Worm (Caenorhabditis elegans) whole organism, L4/young adult: ENCODE results near the gene Y59E9AL.8.
A peak's percentile ranks its signal among the peaks of the same experiment; 100 is the strongest.

Source experiments
- W03F9.2 ChIP-seq: fragments of 150-350 bp; optimal IDR thresholded peaks from 2 replicates; lab custom pipeline; 2014; ENCODE audit warnings: missing biosample characterization, missing genetic modification characterization
- dao-5 ChIP-seq: sonication (generic microtip); optimal IDR thresholded peaks from 2 replicates; lab custom pipeline; 2016; ENCODE audit warnings: missing genotype, missing genetic modification characterization, moderate library complexity, missing compliant biosample characterization
- him-1 ChIP-seq: sonication (generic microtip); optimal IDR thresholded peaks from 2 replicates; lab custom pipeline; 2016; ENCODE audit warnings: missing genotype, missing genetic modification reagents, missing genetic modification characterization, missing compliant biosample characterization

The Y59E9AL.8 gene

DNA sequence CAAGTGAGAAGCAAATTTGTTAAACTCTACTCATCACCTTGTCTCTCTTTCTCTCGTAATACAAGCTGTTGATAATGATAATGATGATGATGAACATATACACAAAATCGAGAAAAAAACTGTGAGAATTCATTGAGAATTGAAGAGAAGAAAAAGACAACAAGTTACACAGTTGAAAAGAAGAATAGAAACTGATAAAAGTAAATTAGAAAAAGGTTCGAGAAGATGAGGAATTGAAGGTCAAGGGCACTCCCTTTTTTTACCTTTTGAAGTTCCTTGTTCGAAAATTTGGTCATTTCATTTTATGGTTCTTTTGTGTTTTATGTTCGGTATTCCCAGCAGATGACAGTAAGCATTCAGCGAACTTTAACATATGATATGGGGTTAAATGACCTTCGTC lies 7.8 kb downstream of the Y59E9AL.8 start:
- TF ChIP-seq him-1 (no peak), dao-5 (tag; lab: Kevin White, UChicago) (no peak), W03F9.2 (tag; lab: Kevin White, UChicago) (no peak)

DNA sequence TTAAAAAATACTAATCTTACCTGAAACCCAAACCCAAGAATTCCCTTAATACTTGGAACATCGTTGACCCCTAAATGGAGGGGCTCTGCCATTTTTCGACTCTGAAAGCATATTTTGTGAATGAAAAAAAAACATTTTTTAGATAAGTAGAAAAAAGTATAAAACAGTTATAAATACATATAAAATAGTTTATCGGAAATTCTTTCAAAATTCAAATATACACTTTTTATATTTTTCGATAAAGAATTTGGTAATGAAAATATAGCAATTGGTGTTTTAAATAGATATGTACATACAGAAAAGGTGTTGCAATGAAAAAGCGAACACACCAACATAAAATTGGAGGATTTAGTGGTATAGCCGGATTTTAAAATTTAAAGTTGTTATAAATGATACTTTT lies 9.0 kb downstream of the Y59E9AL.8 start, which contains the start of gene Y59E9AL.4:
Gene Y59E9AL.4, minus strand, starts transcription at position 101 of the 400 bp plus-strand sequence.
- TF ChIP-seq him-1, result no peak
- no peak for TF ChIP-seq dao-5 (tag; lab: Kevin White, UChicago)

DNA sequence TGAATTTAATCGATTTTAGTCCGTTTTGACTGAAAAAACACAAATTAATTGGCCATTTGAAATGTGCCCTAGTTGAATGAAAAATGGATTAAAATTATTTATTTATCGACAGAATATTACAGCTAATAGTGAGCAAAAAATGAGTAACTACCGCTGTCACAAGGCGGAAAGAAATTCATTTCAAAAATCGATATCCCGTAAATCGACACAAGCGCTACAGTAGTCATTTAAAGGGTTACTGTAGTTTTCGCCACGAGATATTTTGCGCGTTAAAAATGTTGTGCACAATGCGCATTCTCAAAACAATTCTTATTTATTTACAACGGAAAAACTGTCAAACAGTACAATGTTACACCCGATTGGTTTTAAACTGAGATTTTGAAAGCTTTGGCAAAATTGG lies 13.5 kb downstream of the Y59E9AL.8 start:
- no peak for TF ChIP-seq dao-5 (tag; lab: Kevin White, UChicago)
- TF ChIP-seq him-1, result no peak
- TF ChIP-seq W03F9.2 (tag; lab: Kevin White, UChicago), result no peak

DNA sequence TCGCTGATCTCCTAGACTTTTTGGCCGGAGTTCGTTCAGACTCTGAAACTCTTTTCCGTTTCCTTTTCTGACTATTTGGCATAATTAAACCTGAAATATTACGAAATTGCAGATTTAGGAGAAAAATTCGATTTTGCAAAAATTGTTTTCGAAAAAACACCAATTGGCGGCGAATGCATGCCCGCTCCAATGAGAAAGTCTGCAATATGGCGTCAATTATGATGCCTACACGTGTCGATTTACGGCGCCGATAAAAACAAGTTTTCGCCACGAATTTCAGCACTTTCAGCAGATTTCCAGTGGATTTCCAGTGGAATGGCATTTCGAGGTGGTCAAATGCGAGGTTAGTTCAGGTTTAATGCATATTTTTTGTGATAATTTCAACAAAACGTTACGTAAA lies 14.7 kb downstream of the Y59E9AL.8 start, which contains the start of the genes Y59E9AL.36 and nbet-1:
Gene Y59E9AL.36, minus strand, starts transcription at position 92 of the 400 bp plus-strand sequence.
Gene nbet-1, plus strand, starts transcription at position 112 of the 400 bp plus-strand sequence.
- TF ChIP-seq him-1, result no peak
- TF ChIP-seq W03F9.2 (tag; lab: Kevin White, UChicago), result peak; percentile 64

DNA sequence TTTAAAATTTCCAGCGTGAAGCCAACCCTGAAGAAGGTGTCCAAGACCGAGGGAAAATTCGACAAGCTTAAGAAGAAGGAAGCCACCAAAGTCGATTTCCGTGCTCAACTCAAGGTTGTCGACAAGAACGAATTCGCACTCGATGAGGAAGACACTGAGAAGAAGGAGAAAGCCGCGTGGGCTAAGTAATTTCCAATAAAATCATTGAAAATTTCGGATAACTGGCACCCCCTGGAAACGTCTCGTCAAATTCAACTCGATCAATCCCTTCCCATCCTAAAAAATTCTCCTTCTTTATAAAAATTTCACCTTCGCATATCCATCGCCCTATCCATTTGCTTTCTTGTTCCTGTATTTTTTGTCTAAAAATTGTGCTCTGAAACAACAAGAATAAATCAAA lies 17.4 kb downstream of the Y59E9AL.8 start:
- TF ChIP-seq W03F9.2 (tag; lab: Kevin White, UChicago) (no peak), him-1 (no peak), dao-5 (tag; lab: Kevin White, UChicago) (no peak)

DNA sequence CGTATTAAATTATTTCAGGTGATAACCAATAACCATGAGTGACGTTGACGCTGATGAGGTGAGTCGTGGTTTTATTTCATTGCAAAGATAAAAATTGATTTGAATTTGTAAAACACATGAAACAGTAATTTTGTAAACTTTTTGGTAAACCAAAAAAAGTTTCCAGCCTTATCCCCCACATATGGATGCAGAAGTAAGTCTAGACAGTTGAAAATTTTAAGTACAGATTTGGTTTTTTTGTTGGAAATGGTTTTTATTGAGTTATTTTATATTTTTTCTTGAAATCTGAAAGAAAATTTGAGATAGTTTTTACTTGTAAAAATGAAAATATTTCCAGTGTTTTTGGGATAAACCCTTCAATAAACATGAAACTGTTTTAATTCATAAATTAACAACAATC lies 19.6 kb downstream of the Y59E9AL.8 start, which contains the start of gene tni-4:
Gene tni-4, plus strand, starts transcription at position 19 of the 400 bp plus-strand sequence.
- TF ChIP-seq dao-5 (tag; lab: Kevin White, UChicago) (no peak), him-1 (no peak), W03F9.2 (tag; lab: Kevin White, UChicago) (no peak)

DNA sequence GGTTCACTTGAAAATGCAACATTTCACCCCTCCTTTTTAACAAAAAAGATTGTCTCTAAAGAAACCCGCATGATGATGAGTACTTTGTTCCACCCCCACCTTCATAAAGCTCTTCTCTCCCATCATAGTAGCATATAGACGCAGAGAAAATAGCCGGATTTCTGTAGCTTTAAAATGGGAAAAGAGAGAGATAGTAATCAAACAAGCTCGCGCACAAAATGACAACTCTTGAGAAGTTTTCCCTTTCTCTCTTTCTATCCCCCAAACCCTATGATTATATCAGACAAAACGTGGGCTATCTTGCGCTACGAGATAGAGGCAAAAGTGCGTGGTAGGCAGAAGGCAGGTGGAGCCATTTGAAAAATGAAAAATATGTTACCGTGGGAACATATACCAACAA lies 21.6 kb downstream of the Y59E9AL.8 start:
- TF ChIP-seq W03F9.2 (tag; lab: Kevin White, UChicago) (no peak), him-1 (no peak), dao-5 (tag; lab: Kevin White, UChicago) (no peak)

DNA sequence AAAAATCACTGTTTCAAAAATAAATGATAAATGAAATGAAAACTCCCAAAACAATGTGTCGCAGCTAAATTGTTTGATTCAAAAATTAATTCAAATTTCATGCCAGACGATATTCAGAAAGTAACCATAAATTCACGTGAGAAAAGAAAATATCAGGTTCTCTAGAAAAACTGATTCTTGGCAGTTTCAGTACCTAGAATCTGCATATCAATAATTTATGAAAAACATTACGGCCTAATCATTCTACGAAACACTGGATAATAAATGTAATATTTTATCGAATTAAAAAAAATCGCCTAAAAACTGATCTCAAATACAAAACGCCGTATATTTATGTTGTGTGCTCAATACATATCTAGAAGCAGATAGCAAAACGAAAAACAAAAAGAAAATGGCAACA lies 23.3 kb downstream of the Y59E9AL.8 start:
- TF ChIP-seq W03F9.2 (tag; lab: Kevin White, UChicago) (no peak), dao-5 (tag; lab: Kevin White, UChicago) (no peak), him-1 (no peak)

DNA sequence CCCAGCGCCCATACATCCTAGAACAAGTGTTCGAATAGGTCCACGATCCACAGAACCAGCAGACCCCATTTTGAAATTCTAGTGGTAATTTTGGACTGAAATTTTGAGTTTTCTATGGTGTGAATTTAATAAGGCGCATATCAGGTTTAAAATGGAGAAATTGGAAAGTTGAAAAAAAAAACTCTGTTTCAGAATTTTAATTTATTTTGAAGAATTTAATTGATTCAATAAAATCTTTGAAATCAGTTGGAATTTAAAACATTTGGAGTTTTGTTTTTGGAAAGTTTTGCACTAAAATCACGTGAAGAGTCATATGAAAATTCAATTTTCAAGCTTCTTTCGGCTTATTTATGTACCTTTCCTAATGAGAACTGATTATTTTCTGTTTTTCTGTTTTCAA lies 28.6 kb downstream of the Y59E9AL.8 start, which contains the start of gene gpa-18:
Gene gpa-18, minus strand, starts transcription at position 101 of the 400 bp plus-strand sequence.
- TF ChIP-seq him-1, result no peak
- TF ChIP-seq W03F9.2 (tag; lab: Kevin White, UChicago), result no peak
- no peak for TF ChIP-seq dao-5 (tag; lab: Kevin White, UChicago)

DNA sequence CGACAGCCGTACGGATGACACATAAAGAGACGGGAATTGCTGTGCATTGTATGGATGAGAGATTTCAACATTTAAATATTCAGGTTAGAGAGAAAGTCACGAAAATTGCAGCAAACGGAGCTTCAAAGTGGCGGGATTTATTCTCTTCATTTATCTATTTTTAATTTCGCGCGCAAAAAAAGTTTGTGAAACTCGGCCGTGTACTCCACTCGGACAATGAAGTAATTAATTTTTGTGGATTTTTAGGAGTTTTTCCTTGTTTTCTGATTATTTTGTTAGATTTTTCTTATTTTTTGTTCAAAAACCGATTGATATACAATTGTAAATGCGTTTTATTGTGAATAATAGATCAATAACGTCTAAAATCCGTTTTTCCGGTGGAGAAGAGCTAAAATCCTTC lies 36.1 kb downstream of the Y59E9AL.8 start:
- no peak for TF ChIP-seq him-1
- no peak for TF ChIP-seq W03F9.2 (tag; lab: Kevin White, UChicago)
- TF ChIP-seq dao-5 (tag; lab: Kevin White, UChicago), result no peak

DNA sequence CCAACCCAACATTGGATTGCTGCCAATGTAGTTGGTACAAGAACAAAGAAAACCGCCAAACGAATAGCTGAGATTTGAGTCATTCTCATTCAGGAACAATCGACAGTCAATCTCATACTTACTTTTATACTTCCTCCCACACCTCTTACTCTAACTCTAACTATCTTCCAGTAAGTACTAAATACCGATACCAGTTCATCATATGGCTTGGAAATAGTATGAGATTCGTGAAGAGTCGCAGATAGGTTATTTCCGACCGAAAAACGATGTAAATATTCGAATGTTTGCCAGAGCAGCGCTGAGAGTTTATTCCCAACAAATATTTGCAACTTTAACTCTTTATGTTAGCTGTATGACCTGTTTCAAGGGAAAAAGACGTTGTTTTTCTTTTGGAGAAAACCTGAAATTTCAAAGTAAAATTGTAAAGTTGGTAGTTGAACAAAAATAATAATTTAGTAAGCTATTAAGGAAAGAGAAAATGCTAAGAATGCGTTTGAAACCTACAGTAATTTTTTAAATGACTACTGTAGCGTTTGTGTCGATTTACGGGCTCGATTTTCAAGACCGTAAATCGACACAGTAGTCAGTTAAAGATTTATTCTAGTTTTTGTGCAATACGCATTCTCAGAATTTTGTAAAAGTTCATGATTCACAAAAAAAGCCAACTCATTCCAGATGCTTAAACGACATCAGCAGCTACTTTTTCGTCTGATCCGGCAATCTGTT lies 37.5 kb downstream of the Y59E9AL.8 start, which contains the start of the genes W03F8.6 and mtrf-1L:
Gene W03F8.6, minus strand, starts transcription at position 101 of the 726 bp plus-strand sequence.
Gene mtrf-1L, plus strand, starts transcription at position 676 of the 726 bp plus-strand sequence.
- TF ChIP-seq dao-5 (tag; lab: Kevin White, UChicago) (no peak), him-1 (no peak), W03F9.2 (tag; lab: Kevin White, UChicago) (no peak)

DNA sequence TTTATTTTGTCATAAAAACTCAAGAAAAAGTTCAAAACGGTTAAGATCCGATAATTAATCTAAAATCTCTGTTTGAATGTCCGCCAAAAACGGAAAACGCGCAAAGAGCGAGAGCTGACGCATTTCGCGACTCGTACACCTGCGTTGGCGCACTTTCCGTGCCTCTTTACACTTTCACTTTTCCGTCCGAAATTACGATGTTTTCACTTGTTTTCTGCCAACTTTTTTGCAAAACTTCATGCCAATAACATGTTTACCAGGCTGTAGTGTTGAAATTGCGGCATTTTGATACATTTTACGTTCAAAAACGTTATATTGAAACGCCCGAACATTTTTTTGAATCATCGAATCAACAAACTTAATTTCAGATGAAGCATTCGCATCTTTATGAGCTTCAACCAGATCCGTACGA lies 40.4 kb downstream of the Y59E9AL.8 start, which contains the start of gene W03F8.4:
Gene W03F8.4, plus strand, starts transcription at position 369 of the 412 bp plus-strand sequence.
- TF ChIP-seq W03F9.2 (tag; lab: Kevin White, UChicago) (peak; percentile 93), him-1 (no peak)
